Worm (Caenorhabditis elegans) whole organism, mixed stage, embryonic: Measurements from ENCODE around the gene mppb-1.

Source experiments
- mls-2 ChIP-seq: sonication (generic microtip); optimal IDR thresholded peaks from 2 replicates; lab custom pipeline; 2016; ENCODE audit warnings: mild to moderate bottlenecking, missing genetic modification characterization, moderate library complexity, missing compliant biosample characterization
- nhr-76 ChIP-seq: sonication (generic microtip); optimal IDR thresholded peaks from 2 replicates; lab custom pipeline; 2017; ENCODE audit warnings: missing biosample characterization, missing genetic modification characterization
- tbx-8 ChIP-seq: fragments of 200-800 bp; sonication (Bioruptor generic); optimal IDR thresholded peaks from 2 replicates; lab custom pipeline; 2018; ENCODE audit warnings: mild to moderate bottlenecking, missing genetic modification characterization, moderate library complexity, missing compliant biosample characterization

ce11 chrIV:9079330-9079729 lies 4.9 kb downstream of the mppb-1 start:
- TF ChIP-seq tbx-8 (no peak), nhr-76 (no peak), mls-2 (tag; lab: Kevin White, UChicago) (no peak)
